Fruit fly (Drosophila melanogaster) whole organism, embryonic: ENCODE data around the gene Ir67a.

Source experiments
- Atf3 ChIP-seq: fragments of 200-800 bp; sonication (Bioruptor generic); optimal IDR thresholded peaks from 3 replicates; lab custom pipeline; 2016; ENCODE audit warnings: missing biosample characterization, missing genetic modification characterization
- CG10274 ChIP-seq: fragments of 200-800 bp; sonication (Bioruptor generic); optimal IDR thresholded peaks from 3 replicates; lab custom pipeline; 2017; ENCODE audit warnings: missing biosample characterization, mild to moderate bottlenecking, missing genetic modification characterization
- CG10979 ChIP-seq: fragments of 200-800 bp; sonication (Bioruptor generic); optimal IDR thresholded peaks from 2 replicates; lab custom pipeline; 2018; ENCODE audit warnings: missing biosample characterization, mild to moderate bottlenecking, missing genetic modification characterization, moderate library complexity
- CG11695 ChIP-seq: fragments of 200-800 bp; sonication (Bioruptor generic); IDR thresholded peaks from 3 replicates; pipeline ENCODE4 v1.3.6; 2022; ENCODE audit warnings: missing biosample characterization, missing genetic modification characterization
- CG12155 ChIP-seq: fragments of 200-800 bp; sonication (Bioruptor generic); optimal IDR thresholded peaks from 3 replicates; lab custom pipeline; 2016; ENCODE audit warnings: missing biosample characterization, missing genetic modification characterization
- CG12219 ChIP-seq: fragments of 200-800 bp; sonication (Bioruptor generic); optimal IDR thresholded peaks from 3 replicates; lab custom pipeline; 2018; ENCODE audit warnings: missing biosample characterization, mild to moderate bottlenecking, missing genetic modification characterization
- CG14050 ChIP-seq: fragments of 200-800 bp; sonication (Bioruptor generic); IDR thresholded peaks from 3 replicates; pipeline ENCODE4 v1.3.6; 2022; ENCODE audit warnings: missing biosample characterization, missing genetic modification characterization
- CG15696 ChIP-seq: fragments of 200-800 bp; sonication (Bioruptor generic); optimal IDR thresholded peaks from 2 replicates; lab custom pipeline; 2019; ENCODE audit warnings: missing biosample characterization, mild to moderate bottlenecking, missing genetic modification characterization, moderate library complexity
- CG17186 ChIP-seq: fragments of 200-800 bp; sonication (Bioruptor generic); optimal IDR thresholded peaks from 3 replicates; lab custom pipeline; 2017; ENCODE audit warnings: missing biosample characterization, missing genetic modification reagents, missing genetic modification characterization
- CG2129 ChIP-seq: fragments of 200-800 bp; sonication (Bioruptor generic); IDR thresholded peaks from 2 replicates; pipeline ENCODE4 v1.3.6; 2022; ENCODE audit warnings: missing biosample characterization, missing genetic modification characterization; ENCODE audit not compliant: partially characterized antibody
- CG33213 ChIP-seq: fragments of 200-800 bp; sonication (Bioruptor generic); optimal IDR thresholded peaks from 3 replicates; lab custom pipeline; 2016; ENCODE audit warnings: missing biosample characterization, missing genetic modification characterization
- CG3838 ChIP-seq: fragments of 200-800 bp; sonication (Bioruptor generic); optimal IDR thresholded peaks from 3 replicates; lab custom pipeline; 2016; ENCODE audit warnings: missing biosample characterization, missing genetic modification characterization
- CG7987 ChIP-seq: fragments of 200-800 bp; sonication (Bioruptor generic); optimal IDR thresholded peaks from 2 replicates; lab custom pipeline; 2018; ENCODE audit warnings: missing biosample characterization, mild to moderate bottlenecking, missing genetic modification characterization, moderate library complexity
- Fer3 ChIP-seq: fragments of 200-800 bp; sonication (Bioruptor generic); optimal IDR thresholded peaks from 2 replicates; lab custom pipeline; 2018; ENCODE audit warnings: missing biosample characterization, mild to moderate bottlenecking, missing genetic modification characterization, moderate library complexity
- HHEX ChIP-seq: fragments of 200-800 bp; sonication (Bioruptor generic); optimal IDR thresholded peaks from 3 replicates; lab custom pipeline; 2017; ENCODE audit warnings: missing biosample characterization, mild to moderate bottlenecking, missing genetic modification characterization, missing genetic modification reagents
- Hmx ChIP-seq: fragments of 200-800 bp; sonication (Bioruptor generic); optimal IDR thresholded peaks from 2 replicates; lab custom pipeline; 2016; ENCODE audit warnings: missing biosample characterization, missing genetic modification characterization
- Hr39 ChIP-seq: fragments of >200 bp; optimal IDR thresholded peaks from 2 replicates; lab custom pipeline; 2017
- Kr ChIP-seq: fragments of 200-800 bp; sonication (Bioruptor generic); optimal IDR thresholded peaks from 2 replicates; lab custom pipeline; 2017; ENCODE audit warnings: missing biosample characterization, mild to moderate bottlenecking, missing genetic modification characterization
- MESR4 ChIP-seq: fragments of 200-800 bp; sonication (Bioruptor generic); optimal IDR thresholded peaks from 2 replicates; lab custom pipeline; 2018; ENCODE audit warnings: missing biosample characterization, mild to moderate bottlenecking, missing genetic modification characterization, moderate library complexity
- Side ChIP-seq: fragments of 200-800 bp; sonication (Bioruptor generic); optimal IDR thresholded peaks from 2 replicates; lab custom pipeline; 2016; ENCODE audit warnings: missing biosample characterization, missing genetic modification characterization
- Sry-δ ChIP-seq: fragments of 200-800 bp; sonication (Bioruptor generic); optimal IDR thresholded peaks from 2 replicates; lab custom pipeline; 2016; ENCODE audit warnings: missing biosample characterization, missing genetic modification characterization
- Trl ChIP-seq, 3 experiments: fragments of >200 bp in 2 of 3; fragments of 200-800 bp in 1 of 3; sonication (Bioruptor generic) in 1 of 3; optimal IDR thresholded peaks; 2 replicates in 1 of 3; 3 replicates in 2 of 3; lab custom pipeline; 2016 to 2017; ENCODE audit warnings: missing biosample characterization in 1 of 3, missing genetic modification characterization in 1 of 3
- Usf ChIP-seq: fragments of 200-800 bp; sonication (Bioruptor generic); optimal IDR thresholded peaks from 2 replicates; lab custom pipeline; 2017; ENCODE audit warnings: missing genotype, missing biosample characterization, missing genetic modification characterization
- Xrp1 ChIP-seq: fragments of 200-800 bp; sonication (Bioruptor generic); IDR thresholded peaks from 2 replicates; pipeline ENCODE4 v1.3.6; 2022; ENCODE audit warnings: missing biosample characterization, missing genetic modification characterization
- bcd ChIP-seq: fragments of 200-800 bp; sonication (Bioruptor generic); optimal IDR thresholded peaks from 2 replicates; lab custom pipeline; 2017; ENCODE audit warnings: missing biosample characterization, mild to moderate bottlenecking, missing genetic modification characterization
- btn ChIP-seq: fragments of 200-800 bp; sonication (Bioruptor generic); optimal IDR thresholded peaks from 2 replicates; lab custom pipeline; 2016; ENCODE audit warnings: missing biosample characterization, missing genetic modification characterization
- cad ChIP-seq: fragments of >200 bp; optimal IDR thresholded peaks from 2 replicates; lab custom pipeline; 2017; ENCODE audit warnings: missing biosample characterization, missing genetic modification characterization
- crc ChIP-seq: fragments of 200-800 bp; sonication (Bioruptor generic); optimal IDR thresholded peaks from 2 replicates; lab custom pipeline; 2016; ENCODE audit warnings: missing biosample characterization, missing genetic modification characterization
- cwo ChIP-seq: fragments of 200-800 bp; sonication (Bioruptor generic); optimal IDR thresholded peaks from 3 replicates; lab custom pipeline; 2017; ENCODE audit warnings: missing biosample characterization, missing genetic modification characterization, mild to moderate bottlenecking, moderate library complexity, missing genetic modification reagents
- danr ChIP-seq: fragments of 200-800 bp; sonication (Bioruptor generic); IDR thresholded peaks from 2 replicates; pipeline ENCODE4 v1.3.6; 2022; ENCODE audit warnings: missing biosample characterization, missing genetic modification characterization
- disco-r ChIP-seq: fragments of 200-800 bp; sonication (Bioruptor generic); optimal IDR thresholded peaks from 2 replicates; lab custom pipeline; 2016; ENCODE audit warnings: missing biosample characterization, missing genetic modification characterization
- esg ChIP-seq: fragments of 200-800 bp; sonication (Bioruptor generic); conservative IDR thresholded peaks from 2 replicates; pipeline ENCODE4 v1.3.6; 2022; ENCODE audit warnings: missing biosample characterization, missing genetic modification characterization
- fd3F ChIP-seq: fragments of 200-800 bp; sonication (Bioruptor generic); optimal IDR thresholded peaks from 2 replicates; lab custom pipeline; 2018; ENCODE audit warnings: missing biosample characterization, mild to moderate bottlenecking, missing genetic modification characterization, moderate library complexity
- gsb ChIP-seq: fragments of 200-800 bp; sonication (Bioruptor generic); IDR thresholded peaks from 2 replicates; pipeline ENCODE4 v1.3.6; 2022; ENCODE audit warnings: missing biosample characterization, missing genetic modification characterization
- hbn ChIP-seq: fragments of 200-800 bp; sonication (Bioruptor generic); IDR thresholded peaks from 2 replicates; pipeline ENCODE4 v1.3.6; 2022; ENCODE audit warnings: missing biosample characterization, missing genetic modification characterization; ENCODE audit not compliant: partially characterized antibody
- kah ChIP-seq: fragments of 200-800 bp; sonication (Bioruptor generic); optimal IDR thresholded peaks from 2 replicates; lab custom pipeline; 2018; ENCODE audit warnings: missing biosample characterization, mild to moderate bottlenecking, missing genetic modification characterization
- lbe ChIP-seq: fragments of 200-800 bp; sonication (Bioruptor generic); optimal IDR thresholded peaks from 2 replicates; lab custom pipeline; 2016; ENCODE audit warnings: missing biosample characterization, mild to moderate bottlenecking, missing genetic modification characterization
- lmd ChIP-seq: fragments of 200-800 bp; sonication (Bioruptor generic); IDR thresholded peaks from 2 replicates; pipeline ENCODE4 v1.3.6; 2022; ENCODE audit warnings: missing biosample characterization, missing genetic modification characterization
- maf-S ChIP-seq: fragments of 200-800 bp; sonication (Bioruptor generic); optimal IDR thresholded peaks from 2 replicates; lab custom pipeline; 2016; ENCODE audit warnings: missing biosample characterization, missing genetic modification characterization
- oc ChIP-seq: fragments of 200-800 bp; sonication (Bioruptor generic); optimal IDR thresholded peaks from 2 replicates; lab custom pipeline; 2018; ENCODE audit warnings: missing biosample characterization, mild to moderate bottlenecking, missing genetic modification characterization, moderate library complexity
- prd ChIP-seq, 3 experiments: fragments of >200 bp in 2 of 3; fragments of 200-800 bp in 1 of 3; sonication (Bioruptor generic) in 1 of 3; optimal IDR thresholded peaks in 2 of 3; IDR thresholded peaks in 1 of 3; 2 replicates in 2 of 3; 3 replicates in 1 of 3; pipeline versions ENCODE4 v1.3.6 to Lab custom; 2017 to 2022; ENCODE audit warnings: missing biosample characterization in 1 of 3, missing genetic modification characterization in 1 of 3
- rib ChIP-seq: fragments of 200-800 bp; sonication (Bioruptor generic); IDR thresholded peaks from 2 replicates; pipeline ENCODE4 v1.3.6; 2022; ENCODE audit warnings: missing biosample characterization, missing genetic modification characterization
- sisA ChIP-seq: fragments of 200-800 bp; sonication (Bioruptor generic); IDR thresholded peaks from 2 replicates; pipeline ENCODE4 v1.3.6; 2022; ENCODE audit warnings: missing biosample characterization, missing genetic modification characterization
- slbo ChIP-seq: fragments of 200-800 bp; sonication (Bioruptor generic); IDR thresholded peaks from 2 replicates; pipeline ENCODE4 v1.3.6; 2022; ENCODE audit warnings: missing biosample characterization, missing genetic modification characterization
- so ChIP-seq: fragments of 200-800 bp; sonication (Bioruptor generic); IDR thresholded peaks from 3 replicates; pipeline ENCODE4 v1.3.6; 2022; ENCODE audit warnings: missing biosample characterization, missing genetic modification characterization
- usp ChIP-seq: fragments of >200 bp; optimal IDR thresholded peaks from 2 replicates; lab custom pipeline; 2017; ENCODE audit warnings: missing biosample characterization, missing genetic modification characterization
- wek ChIP-seq: fragments of 200-800 bp; sonication (Bioruptor generic); optimal IDR thresholded peaks from 3 replicates; lab custom pipeline; 2018; ENCODE audit warnings: missing biosample characterization, mild to moderate bottlenecking, missing genetic modification characterization, moderate library complexity
- zen2 ChIP-seq: fragments of 200-800 bp; sonication (Bioruptor generic); IDR thresholded peaks from 3 replicates; pipeline ENCODE4 v1.3.6; 2022; ENCODE audit warnings: missing biosample characterization, missing genetic modification characterization; ENCODE audit not compliant: partially characterized antibody
- zf30C ChIP-seq: fragments of 200-800 bp; sonication (Bioruptor generic); optimal IDR thresholded peaks from 3 replicates; lab custom pipeline; 2018; ENCODE audit warnings: missing biosample characterization, mild to moderate bottlenecking, missing genetic modification characterization

Gene Ir67a

dm6 chr3L:9505007-9505712 lies 38.6 kb downstream of the Ir67a start, which contains the start of gene path (continued):
- TF ChIP-seq CG3838 (GFP tag; lab: Kevin White, UChicago) (no peak), disco-r (GFP tag; lab: Kevin White, UChicago) (no peak), so (GFP tag; lab: Robert Waterston, UW) (no peak), CG7987 (GFP tag; lab: Kevin White, UChicago) (peak; percentile 24), Atf3 (GFP tag; lab: Kevin White, UChicago) (no peak), lbe (GFP tag; lab: Kevin White, UChicago) (no peak), Kr (GFP tag; lab: Kevin White, UChicago) (no peak), hbn (GFP tag; lab: Robert Waterston, UW) (no peak), oc (tag; lab: Kevin White, UChicago) (peak; percentile 6), CG15696 (peak; percentile 31), CG17186 (GFP tag; lab: Kevin White, UChicago) (no peak), sisA (no peak), fd3F (GFP tag; lab: Kevin White, UChicago) (no peak), Trl (optimal IDR thresholded peaks at IDR 0.05; lab: Kevin White, UChicago) (peak in 1 of 2 experiments; percentile 43), Trl (GFP tag; optimal IDR thresholded peaks at IDR 0.05; lab: Kevin White, UChicago) (peak; percentile 10), usp (no peak), crc (no peak), gsb (GFP tag; lab: Robert Waterston, UW) (no peak), Xrp1 (GFP tag; lab: Robert Waterston, UW) (peak; percentile 48; the same call in 1 of the 2 replicates), Usf (GFP tag; lab: Kevin White, UChicago) (no peak), Side (GFP tag; lab: Kevin White, UChicago) (no peak), Fer3 (peak; percentile 34), cad (GFP tag; lab: Kevin White, UChicago) (no peak), Hr39 (lab: Kevin White, UChicago) (no peak), CG12219 (GFP tag; lab: Kevin White, UChicago) (no peak), kah (GFP tag; lab: Kevin White, UChicago) (no peak), CG33213 (GFP tag; lab: Kevin White, UChicago) (no peak), Sry-δ (no peak), bcd (peak; percentile 4), lmd (GFP tag; lab: Robert Waterston, UW) (no peak), zen2 (GFP tag; lab: Robert Waterston, UW) (no peak), wek (GFP tag; lab: Kevin White, UChicago) (no peak), esg (no peak), zf30C (no peak), Hmx (no peak), CG12155 (GFP tag; lab: Kevin White, UChicago) (no peak), prd (optimal IDR thresholded peaks at IDR 0.05; lab: Kevin White, UChicago) (no peak), prd (GFP tag; IDR thresholded peaks at IDR 0.05; lab: Robert Waterston, UW) (0 out of 3 replicates have a peak, but pooled peaks have one; percentile 19), cwo (GFP tag; lab: Kevin White, UChicago) (peak; percentile 50), maf-S (GFP tag; lab: Kevin White, UChicago) (no peak), CG11695 (GFP tag; lab: Robert Waterston, UW) (peak; percentile 42; the same call in 1 of the 3 replicates), HHEX (GFP tag; lab: Kevin White, UChicago) (no peak), CG2129 (GFP tag; lab: Robert Waterston, UW) (no peak), slbo (peak; percentile 3; the same call in 1 of the 2 replicates), CG14050 (peak; percentile 20; the same call in 2 of the 3 replicates), CG10274 (GFP tag; lab: Kevin White, UChicago) (no peak), CG10979 (peak; percentile 66), rib (GFP tag; lab: Robert Waterston, UW) (no peak), danr (GFP tag; lab: Robert Waterston, UW) (no peak), btn (GFP tag; lab: Kevin White, UChicago) (no peak), MESR4 (GFP tag; lab: Kevin White, UChicago) (peak; percentile 18)
